Worm (Caenorhabditis elegans): ENCODE measurements around the gene F17C11.4.

- TF ChIP-seq dmd-4 (tag; optimal IDR thresholded peaks at IDR 0.05; ENCODE audit: borderline replicate concordance) (no peak), dve-1 (tag; optimal IDR thresholded peaks at IDR 0.05) (no peak), C38D4.7 (GFP tag; optimal IDR thresholded peaks at IDR 0.05) (no peak), hlh-8 (tag; optimal IDR thresholded peaks at IDR 0.05) (no peak), nhr-232 (tag; optimal IDR thresholded peaks at IDR 0.05) (no peak), ceh-45 (GFP tag; IDR thresholded peaks at IDR 0.05) (no peak), unc-86 (tag; optimal IDR thresholded peaks at IDR 0.05) (no peak), T23F11.4 (GFP tag; optimal IDR thresholded peaks at IDR 0.05) (no peak), ceh-30 (tag; optimal IDR thresholded peaks at IDR 0.05) (no peak), eyg-1 (tag; optimal IDR thresholded peaks at IDR 0.05) (no peak), nfya-1 (tag; optimal IDR thresholded peaks at IDR 0.05) (no peak), nhr-11 (tag; optimal IDR thresholded peaks at IDR 0.05) (no peak), fkh-6 (tag; optimal IDR thresholded peaks at IDR 0.05) (no peak), K09A11.1 (tag; optimal IDR thresholded peaks at IDR 0.05; ENCODE audit: insufficient read depth) (no peak)
Measured at ce11 chrV:10998797-10999196, 47.1 kb downstream of the F17C11.4 start, which contains the start of gene F53B7.7.
